Worm (Caenorhabditis elegans): ENCODE measurements around the gene sdz-20.

DNA sequence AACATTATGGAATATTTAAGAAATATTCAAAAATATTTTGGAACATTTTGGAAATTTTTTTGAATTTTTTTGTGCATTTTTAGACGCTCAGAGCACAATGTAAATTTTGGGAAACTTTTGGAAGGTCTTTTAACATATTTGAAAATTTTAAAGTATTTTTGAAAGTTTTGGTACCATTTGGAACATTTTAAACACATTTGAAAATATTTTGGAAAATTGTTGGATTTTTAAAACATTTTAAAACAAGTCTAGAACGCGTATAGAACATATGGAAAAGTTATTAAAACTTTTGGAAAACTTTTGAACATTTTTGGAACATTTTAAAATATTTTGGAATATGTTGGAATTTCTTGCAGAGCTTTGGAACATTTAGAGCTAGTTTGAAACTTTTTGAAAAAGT is at the start of gene sdz-20:
- TF ChIP-seq fos-1 (tag; optimal IDR thresholded peaks at IDR 0.05) (no peak), unc-39 (tag; optimal IDR thresholded peaks at IDR 0.05) (no peak), Y75B8A.6 (GFP tag; IDR thresholded peaks at IDR 0.05) (no peak), mdl-1 (tag; optimal IDR thresholded peaks at IDR 0.05) (no peak), zip-11 (GFP tag; IDR thresholded peaks at IDR 0.05) (no peak), nhr-11 (tag; optimal IDR thresholded peaks at IDR 0.05) (no peak), fkh-10 (GFP tag; optimal IDR thresholded peaks at IDR 0.05) (no peak), dpl-1 (GFP tag; optimal IDR thresholded peaks at IDR 0.05) (no peak), zag-1 (tag; optimal IDR thresholded peaks at IDR 0.05) (no peak), snpc-4 (tag; optimal IDR thresholded peaks at IDR 0.05) (no peak), pqm-1 (tag; optimal IDR thresholded peaks at IDR 0.05) (no peak), ceh-28 (tag; optimal IDR thresholded peaks at IDR 0.05) (no peak), ceh-20 (GFP tag; IDR thresholded peaks at IDR 0.05) (no peak), lin-1 (GFP tag; IDR thresholded peaks at IDR 0.05) (no peak)
